Worm (Caenorhabditis elegans) whole organism, midembryonic: ENCODE measurements around the gene syx-4.

Experiments used
- flt-1 ChIP-seq: fragments of 200-800 bp; sonication (Bioruptor generic); IDR thresholded peaks from 2 replicates; pipeline ENCODE4 v1.3.6; 2022; ENCODE audit warnings: missing genetic modification characterization, missing compliant biosample characterization
- med-1 ChIP-seq: sonication (generic microtip); optimal IDR thresholded peaks from 2 replicates; lab custom pipeline; 2017; ENCODE audit warnings: missing genetic modification characterization, mild to moderate bottlenecking, missing compliant biosample characterization, antibody characterized with exemption, missing genetic modification reagents; ENCODE audit not compliant: insufficient read depth

ce11 chrIV:8506034-8506433 is 49.0 kb downstream of the syx-4 start:
- no peak for TF ChIP-seq flt-1
- TF ChIP-seq med-1 (GFP tag; lab: Kevin White, UChicago), result no peak
